Worm (Caenorhabditis elegans): ENCODE measurements around the gene sre-33.

- TF ChIP-seq ama-1 (optimal IDR thresholded peaks at IDR 0.05) (no peak), ttx-3 (tag; optimal IDR thresholded peaks at IDR 0.05) (no peak), tbx-2 (tag; optimal IDR thresholded peaks at IDR 0.05) (no peak), fkh-10 (GFP tag; optimal IDR thresholded peaks at IDR 0.05) (no peak), madf-2 (tag; optimal IDR thresholded peaks at IDR 0.05) (no peak), nhr-11 (tag; optimal IDR thresholded peaks at IDR 0.05) (no peak), hlh-8 (tag; optimal IDR thresholded peaks at IDR 0.05) (no peak), pqm-1 (tag; optimal IDR thresholded peaks at IDR 0.05) (no peak), K02D7.2 (tag; optimal IDR thresholded peaks at IDR 0.05) (no peak), hlh-13 (GFP tag; optimal IDR thresholded peaks at IDR 0.05) (no peak), nfya-1 (tag; optimal IDR thresholded peaks at IDR 0.05) (no peak), dve-1 (tag; optimal IDR thresholded peaks at IDR 0.05) (no peak), unc-55 (GFP tag; optimal IDR thresholded peaks at IDR 0.05) (no peak)
These were observed 40.7 kb upstream of the sre-33 start, which contains the start of gene Y57A10C.1 for ce11 chrII:12412417-12412816.
